Worm (Caenorhabditis elegans): ENCODE results near the gene dylt-3.
A peak's percentile ranks its signal among the peaks of the same experiment; 100 is the strongest.

DNA sequence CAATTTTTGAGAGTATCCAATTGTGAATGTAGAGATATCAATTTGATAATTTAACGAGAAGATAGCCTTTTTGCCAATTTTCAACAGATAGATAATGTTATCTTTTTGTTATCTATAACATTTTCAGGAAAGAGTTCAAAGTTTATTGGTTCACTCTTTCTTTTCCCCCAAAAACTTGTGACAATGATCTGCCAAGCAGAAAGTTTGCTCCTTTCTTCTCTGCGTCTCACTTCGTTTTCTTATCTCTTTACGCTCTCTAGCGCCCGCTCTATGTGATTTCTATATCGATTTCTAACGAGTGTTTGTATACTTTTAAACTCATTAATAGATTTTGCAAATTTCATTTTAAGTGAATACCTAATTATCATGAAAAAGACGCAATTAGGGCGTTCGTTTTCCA is 44.9 kb downstream of the dylt-3 start:
- TF ChIP-seq dpl-1 (GFP tag; optimal IDR thresholded peaks at IDR 0.05) (no peak), nhr-237 (tag; optimal IDR thresholded peaks at IDR 0.05) (no peak), ces-1 (GFP tag; optimal IDR thresholded peaks at IDR 0.05) (no peak), unc-62 (GFP tag; optimal IDR thresholded peaks at IDR 0.05) (no peak), blmp-1 (tag; optimal IDR thresholded peaks at IDR 0.05) (peak; percentile 23), nhr-77 (tag; optimal IDR thresholded peaks at IDR 0.05) (no peak), aly-2 (tag; optimal IDR thresholded peaks at IDR 0.05) (no peak), egl-27 (tag; optimal IDR thresholded peaks at IDR 0.05) (no peak), grh-1 (GFP tag; IDR thresholded peaks at IDR 0.05) (no peak), lsy-2 (tag; optimal IDR thresholded peaks at IDR 0.05) (peak in 1 of 2 experiments; percentile 41), sox-4 (tag; optimal IDR thresholded peaks at IDR 0.05) (no peak)
